Worm (Caenorhabditis elegans) whole organism, mixed stage, embryonic: ENCODE data around the gene F56A8.4.

ENCODE experiments used
- elt-3 ChIP-seq: fragments of 150-350 bp; optimal IDR thresholded peaks from 2 replicates; lab custom pipeline; 2014; ENCODE audit warnings: missing biosample characterization, missing genetic modification characterization
- lin-13 ChIP-seq: fragments of 150-350 bp; optimal IDR thresholded peaks from 2 replicates; lab custom pipeline; 2014; ENCODE audit warnings: missing biosample characterization, missing genetic modification characterization
- sem-2 ChIP-seq: fragments of 200-800 bp; sonication (Bioruptor generic); optimal IDR thresholded peaks from 2 replicates; lab custom pipeline; 2018; ENCODE audit warnings: mild to moderate bottlenecking, missing genetic modification characterization, missing compliant biosample characterization
- snpc-4 ChIP-seq: fragments of 150-350 bp; optimal IDR thresholded peaks from 2 replicates; lab custom pipeline; 2014; ENCODE audit warnings: missing biosample characterization, missing genetic modification characterization
- ztf-11 ChIP-seq: fragments of 150-350 bp; optimal IDR thresholded peaks from 2 replicates; lab custom pipeline; 2014; ENCODE audit warnings: missing biosample characterization, missing genetic modification characterization

ce11 chrIII:13275784-13276183, 12.7 kb downstream of the F56A8.4 start:
- TF ChIP-seq sem-2 (GFP tag; lab: Kevin White, UChicago) = no peak
- no peak for TF ChIP-seq snpc-4 (tag; lab: Kevin White, UChicago)
- TF ChIP-seq ztf-11 (tag; lab: Kevin White, UChicago) = no peak
- TF ChIP-seq elt-3 = no peak
- TF ChIP-seq lin-13 (tag; lab: Kevin White, UChicago) = no peak
